Fruit fly (Drosophila melanogaster): ENCODE data around the gene chm.

DNA sequence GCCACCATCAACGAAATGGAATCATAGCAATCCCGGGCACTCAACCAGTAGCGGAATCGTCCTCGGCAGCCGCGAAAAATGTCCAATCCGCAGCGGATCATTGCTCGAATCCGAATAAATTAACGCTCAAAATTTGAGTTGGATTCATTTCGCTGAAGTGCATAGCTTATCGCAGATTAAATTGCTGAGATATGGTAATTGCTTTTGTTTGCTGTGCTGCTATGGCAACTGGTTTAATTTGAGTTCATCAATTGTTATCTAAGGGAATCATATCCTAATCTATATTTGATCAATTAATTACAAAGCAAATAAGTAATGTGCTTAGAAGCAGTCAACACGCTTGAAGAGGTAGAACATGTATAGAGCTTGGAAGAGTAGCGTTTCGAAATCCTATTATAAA, 49.9 kb downstream of the chm start, which contains the start of gene Gr28b:
- no peak for TF ChIP-seq Ets21C (GFP tag; optimal IDR thresholded peaks at IDR 0.05)
- no peak for TF ChIP-seq spab (GFP tag; optimal IDR thresholded peaks at IDR 0.05)
- no peak for TF ChIP-seq CG10631 (GFP tag; optimal IDR thresholded peaks at IDR 0.05)
